Fruit fly (Drosophila melanogaster) S2 (cell line): ENCODE results near the gene SelR.

Source experiments
- CG8478 ChIP-seq: fragments of >200 bp; optimal IDR thresholded peaks from 2 replicates; lab custom pipeline; 2018
- CTCF ChIP-seq, 2 experiments: fragments of >200 bp; optimal IDR thresholded peaks; 2 replicates each; lab custom pipeline; 2018

DNA sequence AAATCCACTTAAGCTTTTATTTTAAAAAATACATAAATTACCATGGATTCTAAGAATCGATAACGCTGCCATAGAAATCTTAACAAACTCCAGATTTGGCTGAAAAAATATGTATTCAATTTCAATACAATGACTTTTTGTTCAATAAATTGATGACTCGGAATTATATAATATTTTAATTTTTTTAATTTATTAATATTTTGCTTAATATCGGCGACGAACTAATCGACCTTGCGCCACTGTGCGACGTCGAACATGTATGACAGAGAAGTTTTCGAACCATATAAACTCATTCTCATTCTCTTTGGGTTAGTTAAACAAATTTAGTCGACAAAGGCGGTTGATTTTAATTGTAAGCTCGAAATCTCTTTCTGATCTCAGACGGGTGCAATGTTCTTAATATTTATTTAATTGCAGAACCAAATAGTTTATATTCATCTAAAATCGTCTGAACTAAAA is 18.9 kb downstream of the SelR start, which contains the start of gene CG42394:
- no peak for TF ChIP-seq CTCF (optimal IDR thresholded peaks at IDR 0.05; lab: Kevin White, UChicago)
- TF ChIP-seq CG8478 (lab: Kevin White, UChicago) = no peak
